Worm (Caenorhabditis elegans): Measurements from ENCODE around the gene F59A6.12.

DNA sequence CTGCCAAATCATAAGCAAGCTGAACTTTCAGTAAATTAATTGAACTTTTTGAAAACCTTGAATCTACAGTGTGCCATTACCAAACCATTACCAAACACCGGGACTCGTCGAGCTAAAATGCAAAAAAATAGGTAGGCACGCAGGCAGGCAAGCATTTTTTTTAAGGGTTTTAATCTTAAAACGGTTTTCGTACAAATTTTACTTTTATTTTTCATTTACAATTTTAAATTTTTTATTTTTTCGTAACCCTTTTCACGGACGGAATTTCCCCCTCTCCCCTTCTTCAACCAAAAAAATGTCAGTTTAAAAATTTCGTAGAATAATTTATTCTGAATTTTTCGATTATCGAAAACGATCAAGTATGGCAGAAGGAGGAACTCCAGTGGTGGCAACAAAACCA, 2.5 kb upstream of the F59A6.12 start, which contains the start of gene F59A6.2:
- TF ChIP-seq lsy-2 (tag; optimal IDR thresholded peaks at IDR 0.05), result no peak
- no peak for TF ChIP-seq xbp-1 (tag; optimal IDR thresholded peaks at IDR 0.05)
- no peak for TF ChIP-seq unc-62 (GFP tag; optimal IDR thresholded peaks at IDR 0.05)

Data from whole organism, L1 larva.